Fruit fly (Drosophila melanogaster) whole organism, pupa: Measurements from ENCODE around the gene SNRPG.
A peak's percentile ranks its signal among the peaks of the same experiment; 100 is the strongest.

Source experiments
- CG12605 ChIP-seq: fragments of 200-800 bp; sonication (Bioruptor generic); IDR thresholded peaks from 2 replicates; pipeline ENCODE4 v1.3.6; 2022; ENCODE audit warnings: missing biosample characterization, missing genetic modification characterization
- CG15710 ChIP-seq: fragments of 200-800 bp; sonication (Bioruptor generic); optimal IDR thresholded peaks from 2 replicates; lab custom pipeline; 2018; ENCODE audit warnings: missing biosample characterization, mild to moderate bottlenecking, missing genetic modification characterization, moderate library complexity
- CG17806 ChIP-seq: fragments of 200-800 bp; sonication (Bioruptor generic); optimal IDR thresholded peaks from 2 replicates; lab custom pipeline; 2018; ENCODE audit warnings: missing biosample characterization, mild to moderate bottlenecking, missing genetic modification characterization, moderate library complexity
- CG32121 ChIP-seq: fragments of 200-800 bp; sonication (Bioruptor generic); IDR thresholded peaks from 2 replicates; pipeline ENCODE4 v1.3.6; 2022; ENCODE audit warnings: missing biosample characterization, missing genetic modification characterization
- CG34367 ChIP-seq: fragments of 200-800 bp; sonication (Bioruptor generic); optimal IDR thresholded peaks from 2 replicates; lab custom pipeline; 2018; ENCODE audit warnings: missing biosample characterization, mild to moderate bottlenecking, missing genetic modification characterization
- CG4496 ChIP-seq: fragments of 200-800 bp; sonication (Bioruptor generic); IDR thresholded peaks from 3 replicates; pipeline ENCODE4 v1.3.6; 2022; ENCODE audit warnings: missing biosample characterization, missing genetic modification characterization
- CG8159 ChIP-seq: fragments of 200-800 bp; sonication (Bioruptor generic); optimal IDR thresholded peaks from 3 replicates; lab custom pipeline; 2018; ENCODE audit warnings: missing biosample characterization, mild to moderate bottlenecking, missing genetic modification characterization, moderate library complexity
- CG8301 ChIP-seq: fragments of 200-800 bp; sonication (Bioruptor generic); optimal IDR thresholded peaks from 2 replicates; lab custom pipeline; 2018; ENCODE audit warnings: missing biosample characterization, mild to moderate bottlenecking, missing genetic modification characterization
- CG9948 ChIP-seq: fragments of 200-800 bp; sonication (Bioruptor generic); optimal IDR thresholded peaks from 2 replicates; lab custom pipeline; 2018; ENCODE audit warnings: missing biosample characterization, mild to moderate bottlenecking, missing genetic modification characterization, moderate library complexity
- D1 ChIP-seq: fragments of 200-800 bp; sonication (Bioruptor generic); optimal IDR thresholded peaks from 2 replicates; lab custom pipeline; 2018; ENCODE audit warnings: missing biosample characterization, mild to moderate bottlenecking, missing genetic modification characterization, moderate library complexity
- EcR ChIP-seq: fragments of 200-800 bp; sonication (Bioruptor generic); optimal IDR thresholded peaks from 3 replicates; lab custom pipeline; 2019; ENCODE audit warnings: missing biosample characterization, missing genetic modification characterization, mild to moderate bottlenecking, moderate library complexity, missing genetic modification reagents
- Ets98B ChIP-seq: fragments of 200-800 bp; sonication (Bioruptor generic); IDR thresholded peaks from 2 replicates; pipeline ENCODE4 v1.3.6; 2022; ENCODE audit warnings: missing biosample characterization, missing genetic modification characterization
- Pif1A ChIP-seq: fragments of 200-800 bp; sonication (Bioruptor generic); optimal IDR thresholded peaks from 3 replicates; lab custom pipeline; 2016; ENCODE audit warnings: missing biosample characterization, missing genetic modification characterization
- Pif1B ChIP-seq: fragments of 200-800 bp; sonication (Bioruptor generic); optimal IDR thresholded peaks from 3 replicates; lab custom pipeline; 2016; ENCODE audit warnings: missing biosample characterization, missing genetic modification characterization
- Snoo ChIP-seq: fragments of 200-800 bp; sonication (Bioruptor generic); optimal IDR thresholded peaks from 3 replicates; lab custom pipeline; 2017; ENCODE audit warnings: missing biosample characterization, mild to moderate bottlenecking, missing genetic modification characterization, inconsistent platforms
- fd96Ca ChIP-seq: fragments of 200-800 bp; sonication (Bioruptor generic); IDR thresholded peaks from 3 replicates; pipeline ENCODE4 v1.3.6; 2022; ENCODE audit warnings: missing biosample characterization, missing genetic modification characterization
- gl ChIP-seq: fragments of 200-800 bp; sonication (Bioruptor generic); optimal IDR thresholded peaks from 2 replicates; lab custom pipeline; 2018; ENCODE audit warnings: missing biosample characterization, mild to moderate bottlenecking, missing genetic modification characterization
- rn ChIP-seq: fragments of 200-800 bp; sonication (Bioruptor generic); IDR thresholded peaks from 2 replicates; pipeline ENCODE4 v1.3.6; 2022; ENCODE audit warnings: missing biosample characterization, missing genetic modification characterization

Gene SNRPG

DNA sequence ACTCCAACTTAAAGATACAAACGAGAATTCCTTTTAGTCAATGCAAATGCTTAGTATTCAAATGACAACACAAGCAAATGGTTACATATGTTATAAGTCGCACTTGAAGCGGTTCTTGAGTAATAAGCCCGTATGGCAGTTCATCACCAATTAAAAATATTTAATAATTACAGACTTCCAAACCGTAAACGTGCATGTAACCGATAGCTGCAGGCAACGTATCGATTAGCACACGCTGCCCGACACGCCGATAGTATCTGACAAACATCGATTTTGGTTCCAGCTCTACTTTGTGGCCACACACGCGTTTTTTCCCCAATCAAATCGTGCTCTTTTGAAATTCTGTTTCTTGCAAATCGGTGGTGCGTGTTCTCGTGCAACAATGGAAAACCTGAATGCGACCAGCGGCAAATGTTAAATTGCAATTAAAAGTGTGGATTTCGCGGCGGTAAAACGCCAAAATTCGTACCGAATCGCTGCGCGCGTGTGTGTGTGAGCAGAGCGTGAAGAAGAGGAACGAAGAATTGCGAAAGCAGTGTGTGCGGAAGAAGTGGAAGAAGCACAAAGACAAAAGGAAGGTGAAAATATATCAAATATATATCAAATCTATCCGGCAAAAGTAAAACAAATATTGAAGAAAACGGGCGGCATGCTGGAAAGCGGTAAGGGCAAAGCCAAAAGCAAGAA lies 41.1 kb downstream of the SNRPG start, which contains the start of the genes CG9784 and Nup153:
CG9784 (minus strand) TSS at position 238 of the 687 bp plus-strand sequence.
Nup153 (plus strand) TSS at position 264 of the 687 bp plus-strand sequence.
- 0 out of 3 replicates have a peak, but pooled peaks have one; percentile 12 for TF ChIP-seq fd96Ca
- no peak for TF ChIP-seq CG15710 (tag; lab: Kevin White, UChicago)
- no peak for TF ChIP-seq CG8159 (tag; lab: Kevin White, UChicago)
- no peak for TF ChIP-seq CG12605

DNA sequence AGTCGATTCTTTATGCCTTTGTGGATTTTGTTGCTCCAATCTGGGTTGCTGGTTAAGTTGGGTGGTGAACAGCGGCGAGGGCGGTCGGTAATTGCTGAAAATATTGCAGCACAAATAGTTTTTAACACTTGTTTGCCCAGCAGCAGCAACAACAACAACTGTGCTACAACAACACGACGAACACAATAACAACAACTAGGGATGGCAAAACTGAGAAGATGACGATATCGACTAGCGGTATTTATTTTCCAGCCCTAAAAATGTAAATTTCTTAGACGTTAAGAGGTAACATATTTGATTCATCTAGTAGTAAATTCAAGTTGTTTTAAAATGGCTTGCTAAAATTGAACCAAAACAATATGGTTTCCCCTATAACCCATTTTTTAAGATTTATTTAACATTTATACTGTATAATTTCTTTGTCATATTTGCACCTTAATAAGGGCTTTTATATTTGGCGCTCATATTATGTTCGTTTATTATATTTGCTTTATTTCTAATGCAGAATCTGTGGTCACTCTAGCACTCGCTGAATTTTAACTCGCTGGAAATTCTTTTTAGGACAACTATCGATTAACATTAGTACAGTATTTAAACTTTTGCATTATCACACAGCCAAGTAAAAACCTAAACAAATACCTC lies 41.8 kb downstream of the SNRPG start:
- TF ChIP-seq CG32121 (GFP tag; lab: Robert Waterston, UW) (0 out of 2 replicates have a peak, but pooled peaks have one; percentile 16), Snoo (tag; lab: Kevin White, UChicago) (no peak)
- TF ChIP-seq, all 21 proteins: peak for 1

DNA sequence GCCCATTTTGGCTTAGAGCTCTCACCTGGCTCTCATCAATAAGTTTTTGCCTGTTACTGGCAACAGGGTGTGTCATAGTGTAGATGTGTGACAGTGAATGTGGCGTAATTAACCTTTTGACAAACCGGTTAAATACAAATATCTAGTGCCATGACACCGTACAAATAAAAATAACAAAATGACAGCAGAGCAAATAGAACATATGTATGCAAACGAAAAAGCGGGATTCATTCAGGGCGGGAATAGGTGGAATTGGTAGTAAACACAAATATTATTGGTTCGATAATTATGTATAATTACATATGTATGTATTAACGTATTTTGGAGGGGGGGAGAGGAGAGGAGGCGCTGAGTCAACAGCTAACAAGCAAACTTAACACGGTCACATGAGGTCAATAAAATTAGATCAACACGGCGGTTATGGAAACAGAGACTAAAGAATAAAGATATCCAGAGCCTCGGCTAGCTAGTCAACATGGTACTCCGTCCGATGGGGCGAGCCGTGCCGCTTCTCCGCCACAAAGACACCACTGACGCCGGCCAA lies 43.9 kb downstream of the SNRPG start:
- TF ChIP-seq CG15710 (tag; lab: Kevin White, UChicago): no peak
- no peak for TF ChIP-seq D1 (tag; lab: Kevin White, UChicago)
- TF ChIP-seq Snoo (tag; lab: Kevin White, UChicago): no peak
- no peak for TF ChIP-seq CG17806 (tag; lab: Kevin White, UChicago)
- no peak for TF ChIP-seq CG4496 (GFP tag; lab: Robert Waterston, UW)
- TF ChIP-seq fd96Ca: no peak
- no peak for TF ChIP-seq CG8159 (tag; lab: Kevin White, UChicago)
- no peak for TF ChIP-seq Pif1B (GFP tag; lab: Kevin White, UChicago)
- no peak for TF ChIP-seq rn (GFP tag; lab: Robert Waterston, UW)
- no peak for TF ChIP-seq CG12605
- no peak for TF ChIP-seq EcR (GFP tag; lab: Kevin White, UChicago)
- TF ChIP-seq CG9948 (tag; lab: Kevin White, UChicago): no peak

DNA sequence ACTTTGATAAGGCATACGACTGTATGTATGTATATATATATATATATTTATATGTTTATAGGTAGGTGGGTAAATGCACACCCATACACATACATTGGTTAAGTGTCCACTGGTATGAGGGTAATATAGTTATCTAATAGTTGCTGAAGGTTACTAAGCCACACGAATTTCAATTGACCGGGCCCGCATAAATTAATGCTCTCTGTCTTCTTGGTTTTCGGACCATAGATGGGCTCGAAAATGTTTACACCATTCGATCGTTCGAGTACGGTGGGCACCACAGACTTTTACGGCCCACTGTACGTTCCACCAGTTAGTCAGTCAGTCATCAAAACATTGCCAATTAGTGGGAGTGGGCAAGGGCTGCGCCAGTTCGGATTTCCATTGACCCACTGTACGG lies 44.8 kb downstream of the SNRPG start:
- TF ChIP-seq rn (GFP tag; lab: Robert Waterston, UW) (no peak), D1 (tag; lab: Kevin White, UChicago) (no peak), Snoo (tag; lab: Kevin White, UChicago) (no peak), CG34367 (no peak), CG15710 (tag; lab: Kevin White, UChicago) (no peak), CG8301 (tag; lab: Kevin White, UChicago) (no peak), Pif1A (no peak)
- TF ChIP-seq, all 21 proteins: peak for 0

DNA sequence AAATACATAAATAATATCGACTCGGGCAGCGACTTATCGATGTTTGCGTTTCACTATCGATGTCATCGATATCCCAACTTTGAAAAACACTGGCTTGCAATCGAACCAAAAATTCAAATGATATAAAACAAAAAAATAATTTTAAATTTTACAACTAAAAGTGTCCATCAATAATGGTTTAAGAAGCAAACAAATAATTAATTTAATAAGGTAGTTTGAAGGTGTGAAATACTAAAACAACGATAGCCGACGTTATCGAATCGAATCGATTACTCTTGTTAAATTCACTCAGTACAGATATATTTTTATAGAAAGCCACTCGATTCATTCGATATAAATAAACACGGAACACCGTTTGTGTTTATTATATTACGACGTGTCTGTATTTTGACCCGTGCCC lies 46.8 kb downstream of the SNRPG start, which contains the start of the genes SMC3 and Ubc7:
SMC3 (minus strand) TSS at position 22 of the 400 bp plus-strand sequence.
Ubc7 (plus strand) TSS at position 260 of the 400 bp plus-strand sequence.
- TF ChIP-seq CG15710 (tag; lab: Kevin White, UChicago): no peak
- no peak for TF ChIP-seq CG34367
- TF ChIP-seq Ets98B (GFP tag; lab: Robert Waterston, UW): no peak
- no peak for TF ChIP-seq CG4496 (GFP tag; lab: Robert Waterston, UW)
- TF ChIP-seq Pif1B (GFP tag; lab: Kevin White, UChicago): no peak
- TF ChIP-seq fd96Ca: no peak
- no peak for TF ChIP-seq rn (GFP tag; lab: Robert Waterston, UW)
- no peak for TF ChIP-seq Pif1A
- TF ChIP-seq CG8159 (tag; lab: Kevin White, UChicago): no peak
- TF ChIP-seq Snoo (tag; lab: Kevin White, UChicago): no peak
- no peak for TF ChIP-seq D1 (tag; lab: Kevin White, UChicago)
- no peak for TF ChIP-seq gl
- no peak for TF ChIP-seq CG32121 (GFP tag; lab: Robert Waterston, UW)
- TF ChIP-seq CG8301 (tag; lab: Kevin White, UChicago): no peak
- no peak for TF ChIP-seq EcR (GFP tag; lab: Kevin White, UChicago)
- TF ChIP-seq, all 21 proteins: peak for 0
